Comparison of ENCODE assay signal across 1 fruit fly cellular context in genomic region chr3L:21581984-21582383, dm6.
TF ChIP-seq lines count a peak whose summit lies in the region.

No protein-coding gene starts in this region.

TF ChIP-seq in whole organism, prepupa, 60 proteins besides CTCF, POLR2A, EP300 and RAD21 (continued from another document):
- TF ChIP-seq esn (GFP tag; optimal IDR thresholded peaks at IDR 0.05; lab: Kevin White, UChicago) (peak; percentile 55), fd59A (GFP tag; optimal IDR thresholded peaks at IDR 0.05; lab: Kevin White, UChicago) (peak; percentile 3), cyc (GFP tag; optimal IDR thresholded peaks at IDR 0.05; lab: Kevin White, UChicago) (no peak), salr (GFP tag; optimal IDR thresholded peaks at IDR 0.05; lab: Kevin White, UChicago) (peak in 1 of 2 experiments; percentile 3), CG16779 (tag; optimal IDR thresholded peaks at IDR 0.05; lab: Kevin White, UChicago) (no peak), eg (GFP tag; IDR thresholded peaks at IDR 0.05; lab: Robert Waterston, UW) (no peak), Hr38 (GFP tag; optimal IDR thresholded peaks at IDR 0.05; lab: Kevin White, UChicago) (no peak), pdm3 (GFP tag; optimal IDR thresholded peaks at IDR 0.05; lab: Kevin White, UChicago) (no peak), CG1621 (tag; optimal IDR thresholded peaks at IDR 0.05; lab: Kevin White, UChicago) (no peak), CG6854 (GFP tag; optimal IDR thresholded peaks at IDR 0.05; lab: Kevin White, UChicago) (no peak), ss (GFP tag; optimal IDR thresholded peaks at IDR 0.05; lab: Kevin White, UChicago) (peak in 1 of 2 experiments; percentile 7), Sox102F (GFP tag; optimal IDR thresholded peaks at IDR 0.05; lab: Kevin White, UChicago) (no peak), achi (GFP tag; optimal IDR thresholded peaks at IDR 0.05; lab: Kevin White, UChicago) (peak; percentile 4), acj6 (GFP tag; optimal IDR thresholded peaks at IDR 0.05; lab: Kevin White, UChicago) (no peak), Sox14 (GFP tag; optimal IDR thresholded peaks at IDR 0.05; lab: Kevin White, UChicago) (no peak), CG31627 (GFP tag; optimal IDR thresholded peaks at IDR 0.05; lab: Kevin White, UChicago) (no peak), CG6808 (GFP tag; optimal IDR thresholded peaks at IDR 0.05; lab: Kevin White, UChicago) (peak; percentile 29), CG32006 (GFP tag; optimal IDR thresholded peaks at IDR 0.05; lab: Kevin White, UChicago) (no peak), CG3032 (tag; optimal IDR thresholded peaks at IDR 0.05; lab: Kevin White, UChicago) (peak; percentile 17), Eip93F (GFP tag; optimal IDR thresholded peaks at IDR 0.05; lab: Kevin White, UChicago) (no peak), CG6163 (GFP tag; IDR thresholded peaks at IDR 0.05; lab: Robert Waterston, UW) (no peak), Hr39 (GFP tag; optimal IDR thresholded peaks at IDR 0.05; lab: Kevin White, UChicago) (no peak), Gug (GFP tag; IDR thresholded peaks at IDR 0.05; lab: Robert Waterston, UW) (no peak), Lpt (GFP tag; optimal IDR thresholded peaks at IDR 0.05; lab: Kevin White, UChicago) (no peak), CG8319 (GFP tag; optimal IDR thresholded peaks at IDR 0.05; lab: Kevin White, UChicago) (no peak), CG11902 (GFP tag; optimal IDR thresholded peaks at IDR 0.05; lab: Kevin White, UChicago) (no peak), fkh (GFP tag; optimal IDR thresholded peaks at IDR 0.05; lab: Kevin White, UChicago) (no peak), CG11294 (GFP tag; IDR thresholded peaks at IDR 0.05; lab: Robert Waterston, UW) (no peak), CG10631 (GFP tag; optimal IDR thresholded peaks at IDR 0.05; lab: Kevin White, UChicago) (peak; percentile 24), spab (GFP tag; optimal IDR thresholded peaks at IDR 0.05; lab: Kevin White, UChicago) (no peak)
